Fruit fly (Drosophila melanogaster): ENCODE results near the gene D2hgdh.

The D2hgdh gene

dm6 chrX:2135868-2136787 lies 5.2 kb upstream of the D2hgdh start (continued):
- peak; percentile 41 for TF ChIP-seq Dip3 (GFP tag; optimal IDR thresholded peaks at IDR 0.05)
- TF ChIP-seq klu (GFP tag; IDR thresholded peaks at IDR 0.05), result 0 out of 2 replicates have a peak, but pooled peaks have one; percentile 40
- TF ChIP-seq dysf (GFP tag; IDR thresholded peaks at IDR 0.05), result peak; percentile 68
- TF ChIP-seq org-1 (GFP tag; optimal IDR thresholded peaks at IDR 0.05), result peak; percentile 1
- peak; percentile 44 for TF ChIP-seq Abd-B (GFP tag; optimal IDR thresholded peaks at IDR 0.05)
- TF ChIP-seq vnd (GFP tag; IDR thresholded peaks at IDR 0.05; ENCODE audit: partially characterized antibody), result 0 out of 3 replicates have a peak, but pooled peaks have one; percentile 5
- no peak for TF ChIP-seq MTF-1 (GFP tag; optimal IDR thresholded peaks at IDR 0.05; ENCODE audit: borderline replicate concordance)
- peak; percentile 52 for TF ChIP-seq CG4404 (GFP tag; IDR thresholded peaks at IDR 0.05)
- peak; percentile 19; the same call in 1 of the 2 replicates for TF ChIP-seq Taf1 (GFP tag; IDR thresholded peaks at IDR 0.05)
- peak; percentile 43 for TF ChIP-seq CG11247 (GFP tag; IDR thresholded peaks at IDR 0.05)
- peak in 1 of 2 experiments; percentile 42 for TF ChIP-seq chif (GFP tag; optimal IDR thresholded peaks at IDR 0.05)
- TF ChIP-seq Bteb2 (GFP tag; optimal IDR thresholded peaks at IDR 0.05), result no peak
- TF ChIP-seq CG10959 (GFP tag; IDR thresholded peaks at IDR 0.05), result no peak
- TF ChIP-seq maf-S (GFP tag; optimal IDR thresholded peaks at IDR 0.05), result peak; percentile 65
- peak; percentile 1 for TF ChIP-seq da (GFP tag; optimal IDR thresholded peaks at IDR 0.05)
- 0 out of 3 replicates have a peak, but pooled peaks have one; percentile 39 for TF ChIP-seq ken (GFP tag; IDR thresholded peaks at IDR 0.05)
- TF ChIP-seq pan (optimal IDR thresholded peaks at IDR 0.05), result no peak
- TF ChIP-seq pan (GFP tag; optimal IDR thresholded peaks at IDR 0.05 in 1 of 2, IDR thresholded peaks at IDR 0.05 in 1 of 2), result peak in 1 of 2 experiments; percentile 66
- TF ChIP-seq croc (GFP tag; conservative IDR thresholded peaks at IDR 0.05), result peak; percentile 18; the same call in 1 of the 3 replicates
- peak; percentile 30 for TF ChIP-seq CG16863 (GFP tag; optimal IDR thresholded peaks at IDR 0.05)
- no peak for TF ChIP-seq chm (GFP tag; IDR thresholded peaks at IDR 0.05)
- TF ChIP-seq Opbp (GFP tag; IDR thresholded peaks at IDR 0.05; ENCODE audit: partially characterized antibody), result no peak
- TF ChIP-seq B-H1 (GFP tag; IDR thresholded peaks at IDR 0.05), result peak; percentile 11; the same call in 1 of the 3 replicates
- peak; percentile 33 for TF ChIP-seq zfh2 (GFP tag; optimal IDR thresholded peaks at IDR 0.05)
- TF ChIP-seq exex (tag; optimal IDR thresholded peaks at IDR 0.05), result peak; percentile 28
- TF ChIP-seq CG6689 (GFP tag; IDR thresholded peaks at IDR 0.05), result peak; percentile 37; the same call in 1 of the 2 replicates
- TF ChIP-seq sr (GFP tag; IDR thresholded peaks at IDR 0.05), result 0 out of 3 replicates have a peak, but pooled peaks have one; percentile 23
- TF ChIP-seq sens (GFP tag), result peak; percentile 73
- TF ChIP-seq CG32532 (GFP tag; IDR thresholded peaks at IDR 0.05), result peak; percentile 57
- TF ChIP-seq Dip2 (GFP tag; IDR thresholded peaks at IDR 0.05), result no peak
- TF ChIP-seq Usf (GFP tag; optimal IDR thresholded peaks at IDR 0.05), result no peak
- TF ChIP-seq tgo (GFP tag; IDR thresholded peaks at IDR 0.05), result peak; percentile 56
- TF ChIP-seq CG17186 (GFP tag; optimal IDR thresholded peaks at IDR 0.05), result no peak
- peak; percentile 1 for TF ChIP-seq CG4617 (GFP tag; optimal IDR thresholded peaks at IDR 0.05; ENCODE audit: borderline replicate concordance)
- TF ChIP-seq Xbp1 (GFP tag; optimal IDR thresholded peaks at IDR 0.05), result peak; percentile 47
- peak; percentile 47 for TF ChIP-seq CG1603 (tag; optimal IDR thresholded peaks at IDR 0.05)
- TF ChIP-seq Meics (GFP tag; optimal IDR thresholded peaks at IDR 0.05), result peak; percentile 57
- peak; percentile 6 for TF ChIP-seq lab (GFP tag; optimal IDR thresholded peaks at IDR 0.05)
- TF ChIP-seq CG7839 (tag; optimal IDR thresholded peaks at IDR 0.05), result peak; percentile 54
- peak; percentile 6 for TF ChIP-seq CG15514 (GFP tag; optimal IDR thresholded peaks at IDR 0.05)
- peak; percentile 50 for TF ChIP-seq Aef1 (GFP tag; IDR thresholded peaks at IDR 0.05)
- no peak for TF ChIP-seq CG10543 (GFP tag; optimal IDR thresholded peaks at IDR 0.05)
- TF ChIP-seq CG7271 (tag; optimal IDR thresholded peaks at IDR 0.05), result peak; percentile 46
- peak; percentile 23 for TF ChIP-seq fd96Cb (tag; optimal IDR thresholded peaks at IDR 0.05)
- no peak for TF ChIP-seq prd (optimal IDR thresholded peaks at IDR 0.05)
- TF ChIP-seq prd (GFP tag; IDR thresholded peaks at IDR 0.05), result peak; percentile 65; the same call in 2 of the 3 replicates
- no peak for TF ChIP-seq CG18011 (GFP tag; optimal IDR thresholded peaks at IDR 0.05)
- no peak for TF ChIP-seq CG7745 (tag; optimal IDR thresholded peaks at IDR 0.05)
